Fruit fly (Drosophila melanogaster): ENCODE results near the gene CG17568.

Gene CG17568

dm6 chr2L:19141435-19142126, 39.9 kb downstream of the CG17568 start (continued):
- TF ChIP-seq Xbp1 (GFP tag; optimal IDR thresholded peaks at IDR 0.05) (peak; percentile 73), Mad (GFP tag; optimal IDR thresholded peaks at IDR 0.05) (peak; percentile 64), C15 (GFP tag; IDR thresholded peaks at IDR 0.05) (no peak), CG7357 (GFP tag; IDR thresholded peaks at IDR 0.05) (no peak), CG7928 (GFP tag; optimal IDR thresholded peaks at IDR 0.05) (peak; percentile 51), ftz-f1 (GFP tag; optimal IDR thresholded peaks at IDR 0.05) (no peak), CG10565 (GFP tag; optimal IDR thresholded peaks at IDR 0.05) (no peak), CG10543 (GFP tag; optimal IDR thresholded peaks at IDR 0.05) (peak; percentile 59), CG3847 (GFP tag; IDR thresholded peaks at IDR 0.05) (peak; percentile 56), CG13296 (GFP tag; optimal IDR thresholded peaks at IDR 0.05) (peak; percentile 74), CG6791 (GFP tag; IDR thresholded peaks at IDR 0.05; ENCODE audit: partially characterized antibody) (no peak), sens-2 (GFP tag; IDR thresholded peaks at IDR 0.05) (no peak), Dad (GFP tag; optimal IDR thresholded peaks at IDR 0.05) (peak; percentile 48), Meics (GFP tag; optimal IDR thresholded peaks at IDR 0.05) (peak; percentile 85), CG32767 (GFP tag; IDR thresholded peaks at IDR 0.05) (peak; percentile 20; the same call in 1 of the 2 replicates), kah (GFP tag; optimal IDR thresholded peaks at IDR 0.05) (peak; percentile 11), CG31388 (GFP tag; optimal IDR thresholded peaks at IDR 0.05) (peak; percentile 1), Sry-δ (GFP tag; optimal IDR thresholded peaks at IDR 0.05) (peak; percentile 19), rib (GFP tag; IDR thresholded peaks at IDR 0.05) (peak; percentile 30; the same call in 1 of the 2 replicates), sd (tag; optimal IDR thresholded peaks at IDR 0.05) (peak; percentile 10), CG1529 (GFP tag; optimal IDR thresholded peaks at IDR 0.05) (peak; percentile 52), CG3995 (GFP tag; optimal IDR thresholded peaks at IDR 0.05) (peak; percentile 27), ssp (GFP tag; IDR thresholded peaks at IDR 0.05) (no peak), CG11695 (GFP tag; IDR thresholded peaks at IDR 0.05) (peak; percentile 73; the same call in 1 of the 3 replicates), ham (GFP tag; IDR thresholded peaks at IDR 0.05) (no peak), CG3726 (GFP tag; IDR thresholded peaks at IDR 0.05) (no peak), CG8290 (GFP tag; optimal IDR thresholded peaks at IDR 0.05) (peak; percentile 33), CG8290 (tag; optimal IDR thresholded peaks at IDR 0.05) (peak in 1 of 2 experiments; percentile 54), Opbp (GFP tag; IDR thresholded peaks at IDR 0.05; ENCODE audit: partially characterized antibody) (no peak), lmd (GFP tag; IDR thresholded peaks at IDR 0.05) (peak; percentile 73), CG2712 (tag; optimal IDR thresholded peaks at IDR 0.05) (peak; percentile 81), chn (GFP tag; optimal IDR thresholded peaks at IDR 0.05) (peak; percentile 55), oc (tag; optimal IDR thresholded peaks at IDR 0.05) (peak; percentile 13), Bteb2 (GFP tag; optimal IDR thresholded peaks at IDR 0.05) (peak; percentile 78), CG13624 (GFP tag; optimal IDR thresholded peaks at IDR 0.05) (peak; percentile 74), sima (GFP tag; optimal IDR thresholded peaks at IDR 0.05) (peak; percentile 51), CG1832 (GFP tag; optimal IDR thresholded peaks at IDR 0.05) (peak; percentile 42), lab (GFP tag; optimal IDR thresholded peaks at IDR 0.05) (peak; percentile 81), BtbVII (GFP tag; optimal IDR thresholded peaks at IDR 0.05) (peak; percentile 81), CG9609 (GFP tag; optimal IDR thresholded peaks at IDR 0.05) (peak; percentile 50), al (GFP tag; IDR thresholded peaks at IDR 0.05) (peak; percentile 49), CG15601 (tag; optimal IDR thresholded peaks at IDR 0.05) (peak; percentile 74), CG15514 (GFP tag; optimal IDR thresholded peaks at IDR 0.05) (peak; percentile 60), cad (GFP tag; optimal IDR thresholded peaks at IDR 0.05) (no peak), CG18262 (tag; optimal IDR thresholded peaks at IDR 0.05) (peak; percentile 86), repo (GFP tag; optimal IDR thresholded peaks at IDR 0.05) (peak; percentile 33), CG18011 (GFP tag; optimal IDR thresholded peaks at IDR 0.05) (peak; percentile 52), run (tag; optimal IDR thresholded peaks at IDR 0.05) (no peak), Doc2 (GFP tag; IDR thresholded peaks at IDR 0.05) (no peak), phol (tag; optimal IDR thresholded peaks at IDR 0.05) (peak; percentile 80)
